Worm (Caenorhabditis elegans) whole organism, L1 larva: Measurements from ENCODE around the gene gst-23.

Source experiments
- C04F5.9 ChIP-seq: sonication (generic microtip); optimal IDR thresholded peaks from 2 replicates; lab custom pipeline; 2016; ENCODE audit warnings: missing genetic modification characterization, missing compliant biosample characterization
- C16A3.4 ChIP-seq: fragments of 150-350 bp; optimal IDR thresholded peaks from 2 replicates; lab custom pipeline; 2014; ENCODE audit warnings: missing biosample characterization, missing genetic modification characterization
- C34B4.2 ChIP-seq: sonication (generic microtip); optimal IDR thresholded peaks from 2 replicates; lab custom pipeline; 2017; ENCODE audit warnings: mild to moderate bottlenecking, missing genetic modification characterization, missing compliant biosample characterization
- F16B12.6 ChIP-seq: fragments of 150-350 bp; optimal IDR thresholded peaks from 2 replicates; lab custom pipeline; 2014; ENCODE audit warnings: missing biosample characterization, missing genetic modification characterization
- alr-1 ChIP-seq: fragments of 200-800 bp; sonication (Bioruptor generic); optimal IDR thresholded peaks from 2 replicates; lab custom pipeline; 2018; ENCODE audit warnings: borderline replicate concordance, mild to moderate bottlenecking, missing genetic modification characterization, missing compliant biosample characterization
- ceh-63 ChIP-seq: fragments of 200-800 bp; sonication (Bioruptor generic); optimal IDR thresholded peaks from 2 replicates; lab custom pipeline; 2018; ENCODE audit warnings: mild to moderate bottlenecking, missing genetic modification characterization, missing compliant biosample characterization
- ceh-90 ChIP-seq: sonication (generic microtip); optimal IDR thresholded peaks from 2 replicates; lab custom pipeline; 2016; ENCODE audit warnings: missing genetic modification characterization, missing compliant biosample characterization
- efl-1 ChIP-seq, 4 experiments: fragments of 150-350 bp; optimal IDR thresholded peaks in 3 of 4; peaks in 1 of 4; 1 replicate in 1 of 4; 2 replicates in 3 of 4; lab custom pipeline; 2014; ENCODE audit warnings: missing biosample characterization in 2 of 4, missing genetic modification characterization in 2 of 4, missing genetic modification reagents in 2 of 4
- elt-2 ChIP-seq: sonication (generic microtip); optimal IDR thresholded peaks from 2 replicates; lab custom pipeline; 2016; ENCODE audit warnings: missing genetic modification characterization, mild to moderate bottlenecking, inconsistent platforms, missing compliant biosample characterization, missing genetic modification reagents
- elt-3 ChIP-seq, 6 experiments: fragments of 150-350 bp in 1 of 6; sonication (generic microtip); optimal IDR thresholded peaks; 2 replicates each; lab custom pipeline; 2017 to 2018; ENCODE audit warnings: missing biosample characterization in 6 of 6, missing genetic modification characterization in 6 of 6, inconsistent platforms in 1 of 6
- fkh-10 ChIP-seq: sonication (generic microtip); optimal IDR thresholded peaks from 2 replicates; lab custom pipeline; 2017; ENCODE audit warnings: missing biosample characterization, missing genetic modification reagents, missing genetic modification characterization
- hlh-4 ChIP-seq: sonication (generic microtip); optimal IDR thresholded peaks from 2 replicates; lab custom pipeline; 2016; ENCODE audit warnings: mild to moderate bottlenecking, missing genetic modification characterization, missing compliant biosample characterization
- irx-1 ChIP-seq: sonication (generic microtip); optimal IDR thresholded peaks from 2 replicates; lab custom pipeline; 2016; ENCODE audit warnings: missing genetic modification characterization, missing compliant biosample characterization
- jun-1 ChIP-seq: fragments of 150-350 bp; optimal IDR thresholded peaks from 2 replicates; lab custom pipeline; 2014; ENCODE audit warnings: missing biosample characterization, missing genetic modification reagents, missing genetic modification characterization
- lin-35 ChIP-seq, 2 experiments: fragments of 150-350 bp; optimal IDR thresholded peaks; 2 replicates each; lab custom pipeline; 2014; ENCODE audit warnings: missing biosample characterization in 2 of 2, missing genetic modification characterization in 2 of 2, missing genetic modification reagents in 2 of 2
- lin-39 ChIP-seq: fragments of 150-350 bp; optimal IDR thresholded peaks from 2 replicates; lab custom pipeline; 2014; ENCODE audit warnings: missing biosample characterization, missing genetic modification reagents, missing genetic modification characterization
- lir-3 ChIP-seq: sonication (generic microtip); optimal IDR thresholded peaks from 2 replicates; lab custom pipeline; 2016; ENCODE audit warnings: mild to moderate bottlenecking, missing genetic modification characterization, moderate library complexity, missing compliant biosample characterization; ENCODE audit not compliant: poor library complexity
- lsy-2 ChIP-seq, 2 experiments: fragments of 150-350 bp; optimal IDR thresholded peaks; 2 replicates each; lab custom pipeline; 2014; ENCODE audit warnings: missing biosample characterization in 2 of 2, missing genetic modification characterization in 2 of 2
- mef-2 ChIP-seq: fragments of 150-350 bp; optimal IDR thresholded peaks from 2 replicates; lab custom pipeline; 2014; ENCODE audit warnings: missing biosample characterization, missing genetic modification characterization
- nhr-11 ChIP-seq: fragments of 150-350 bp; optimal IDR thresholded peaks from 2 replicates; lab custom pipeline; 2014; ENCODE audit warnings: missing biosample characterization, missing genetic modification characterization
- nhr-19 ChIP-seq: fragments of 200-800 bp; sonication (Bioruptor generic); conservative IDR thresholded peaks from 2 replicates; pipeline ENCODE4 v1.3.6; 2022; ENCODE audit warnings: missing genetic modification characterization, missing compliant biosample characterization
- nhr-28 ChIP-seq: fragments of 150-350 bp; optimal IDR thresholded peaks from 2 replicates; lab custom pipeline; 2014; ENCODE audit warnings: missing biosample characterization, missing genetic modification characterization
- nhr-76 ChIP-seq: sonication (generic microtip); optimal IDR thresholded peaks from 2 replicates; lab custom pipeline; 2017; ENCODE audit warnings: missing biosample characterization, missing genetic modification characterization
- nhr-84 ChIP-seq: sonication (generic microtip); optimal IDR thresholded peaks from 2 replicates; lab custom pipeline; 2017; ENCODE audit warnings: missing biosample characterization, missing genetic modification characterization
- nhr-85 ChIP-seq: sonication (generic microtip); peaks from one replicate; lab custom pipeline; 2016; ENCODE audit warnings: missing genetic modification characterization, inconsistent platforms, missing compliant biosample characterization
- rnt-1 ChIP-seq: sonication (generic microtip); optimal IDR thresholded peaks from 2 replicates; lab custom pipeline; 2016; ENCODE audit warnings: mild to moderate bottlenecking, missing genetic modification characterization, moderate library complexity, missing compliant biosample characterization
- skn-1 ChIP-seq: fragments of 150-350 bp; optimal IDR thresholded peaks from 2 replicates; lab custom pipeline; 2014; ENCODE audit warnings: missing biosample characterization, missing genetic modification characterization
- sptf-1 ChIP-seq: fragments of 150-350 bp; optimal IDR thresholded peaks from 2 replicates; lab custom pipeline; 2014; ENCODE audit warnings: missing biosample characterization, missing genetic modification characterization
- swsn-7 ChIP-seq: sonication (generic microtip); optimal IDR thresholded peaks from 2 replicates; lab custom pipeline; 2016; ENCODE audit warnings: missing genetic modification characterization, missing compliant biosample characterization
- tbx-2 ChIP-seq: sonication (generic microtip); optimal IDR thresholded peaks from 2 replicates; lab custom pipeline; 2016; ENCODE audit warnings: missing genetic modification characterization, missing compliant biosample characterization
- tlp-1 ChIP-seq: fragments of 150-350 bp; optimal IDR thresholded peaks from 2 replicates; lab custom pipeline; 2014; ENCODE audit warnings: missing biosample characterization, missing genetic modification characterization
- unc-30 ChIP-seq: sonication (generic microtip); optimal IDR thresholded peaks from 2 replicates; lab custom pipeline; 2017; ENCODE audit warnings: missing biosample characterization, missing genetic modification characterization
- xbp-1 ChIP-seq: sonication (generic microtip); optimal IDR thresholded peaks from 2 replicates; lab custom pipeline; 2016; ENCODE audit warnings: missing genetic modification characterization, missing compliant biosample characterization
- zag-1 ChIP-seq: fragments of 150-350 bp; optimal IDR thresholded peaks from 2 replicates; lab custom pipeline; 2014; ENCODE audit warnings: missing biosample characterization, missing genetic modification characterization
- ztf-11 ChIP-seq, 2 experiments: sonication (generic microtip); optimal IDR thresholded peaks; 2 replicates each; lab custom pipeline; 2016 to 2017; ENCODE audit warnings: missing genetic modification characterization in 2 of 2, missing biosample characterization in 1 of 2, missing compliant biosample characterization in 1 of 2
- ztf-4 ChIP-seq: fragments of 150-350 bp; optimal IDR thresholded peaks from 2 replicates; lab custom pipeline; 2014; ENCODE audit warnings: missing biosample characterization, missing genetic modification characterization

gst-23 gene

DNA sequence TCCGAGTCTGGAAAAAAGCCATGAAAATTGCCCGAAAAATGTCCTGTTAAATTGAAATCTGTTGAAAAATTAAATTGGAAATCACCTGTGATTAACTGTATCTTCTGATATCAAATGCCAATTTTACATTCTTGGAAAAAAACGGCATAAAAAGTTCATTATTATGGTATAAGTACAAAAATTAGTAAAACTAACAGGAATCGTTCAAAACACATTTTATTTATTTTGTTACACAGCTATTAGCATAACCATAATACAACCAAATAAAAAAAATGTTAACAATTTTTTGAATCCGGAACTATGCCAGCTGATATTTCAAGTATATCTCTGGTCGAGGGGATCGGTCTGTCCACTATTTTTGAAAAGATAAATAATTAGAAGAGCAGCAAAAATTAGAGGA lies 12.5 kb upstream of the gst-23 start, which contains the start of gene K08D9.10:
K08D9.10 (plus strand) TSS at position 301 of the 400 bp plus-strand sequence.
- no peak for TF ChIP-seq fkh-10 (GFP tag; lab: Kevin White, UChicago)
- no peak for TF ChIP-seq tlp-1 (tag; lab: Kevin White, UChicago)
- TF ChIP-seq F16B12.6 (tag; lab: Kevin White, UChicago) = no peak
- no peak for TF ChIP-seq lin-35 (GFP tag; optimal IDR thresholded peaks at IDR 0.05; lab: Kevin White, UChicago)
- no peak for TF ChIP-seq C16A3.4 (tag; lab: Kevin White, UChicago)
- TF ChIP-seq skn-1 (tag; lab: Kevin White, UChicago) = no peak
- no peak for TF ChIP-seq ceh-90 (tag; lab: Kevin White, UChicago)

DNA sequence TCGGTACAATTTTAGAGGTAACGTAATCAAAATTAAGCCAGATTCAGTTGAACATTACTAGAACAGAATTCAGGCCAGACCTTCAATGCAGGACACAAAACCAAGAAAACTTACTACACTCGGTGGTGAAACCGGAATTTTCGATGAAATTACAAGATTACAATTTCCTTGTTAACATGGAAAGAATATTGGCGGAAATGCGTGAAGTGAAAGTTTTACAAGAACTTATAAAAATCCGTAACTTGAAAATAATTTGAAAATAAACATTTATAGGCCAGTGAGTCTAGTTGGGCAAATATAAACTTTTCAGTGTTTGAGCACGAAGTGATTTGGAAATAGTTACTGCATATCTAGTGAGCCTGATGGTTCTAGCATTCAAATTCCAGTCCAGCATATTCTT lies 8.2 kb upstream of the gst-23 start, which contains the start of gene K08D9.6:
K08D9.6 (minus strand) TSS at position 101 of the 400 bp plus-strand sequence.
- TF ChIP-seq nhr-19 (GFP tag; lab: Robert Waterston, UW) (no peak), zag-1 (no peak), ceh-63 (GFP tag; lab: Kevin White, UChicago) (no peak), C04F5.9 (no peak), alr-1 (tag; lab: Kevin White, UChicago) (no peak), ztf-11 (tag; optimal IDR thresholded peaks at IDR 0.05; lab: Kevin White, UChicago) (no peak), ztf-4 (tag; lab: Kevin White, UChicago) (no peak), tbx-2 (tag; lab: Kevin White, UChicago) (no peak), hlh-4 (tag; lab: Kevin White, UChicago) (no peak), jun-1 (tag; lab: Kevin White, UChicago) (no peak), nhr-76 (tag; lab: Kevin White, UChicago) (no peak), irx-1 (tag; lab: Kevin White, UChicago) (no peak), mef-2 (no peak), nhr-84 (tag; lab: Kevin White, UChicago) (no peak), swsn-7 (tag; lab: Kevin White, UChicago) (no peak), lir-3 (no peak), nhr-11 (tag; lab: Kevin White, UChicago) (no peak), rnt-1 (tag; lab: Kevin White, UChicago) (no peak), xbp-1 (no peak)

DNA sequence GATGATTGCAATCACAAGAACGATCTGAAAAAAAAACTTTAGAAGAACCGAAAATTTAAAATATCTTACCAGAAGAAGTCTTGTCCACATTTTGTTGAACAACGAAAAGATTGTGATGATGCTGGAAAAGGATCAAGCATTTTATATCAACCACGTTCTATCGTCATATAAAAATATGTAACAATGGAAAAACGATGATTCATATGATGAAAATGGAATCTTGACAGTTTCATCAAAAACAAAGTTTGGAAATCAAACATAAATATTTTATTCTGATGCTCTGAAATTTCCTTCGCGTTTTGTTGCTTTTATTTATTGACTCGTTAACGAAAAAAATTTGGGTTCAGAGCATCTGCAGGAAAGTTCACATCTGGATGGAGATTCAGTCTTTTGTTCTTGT lies 6.5 kb upstream of the gst-23 start, which contains the start of the genes K08D9.9 and str-16:
K08D9.9 (minus strand) TSS at position 101 of the 400 bp plus-strand sequence.
str-16 (plus strand) TSS at position 266 of the 400 bp plus-strand sequence.
- TF ChIP-seq unc-30 (tag; lab: Kevin White, UChicago) (no peak), lsy-2 (tag; optimal IDR thresholded peaks at IDR 0.05; lab: Kevin White, UChicago) (no peak)

DNA sequence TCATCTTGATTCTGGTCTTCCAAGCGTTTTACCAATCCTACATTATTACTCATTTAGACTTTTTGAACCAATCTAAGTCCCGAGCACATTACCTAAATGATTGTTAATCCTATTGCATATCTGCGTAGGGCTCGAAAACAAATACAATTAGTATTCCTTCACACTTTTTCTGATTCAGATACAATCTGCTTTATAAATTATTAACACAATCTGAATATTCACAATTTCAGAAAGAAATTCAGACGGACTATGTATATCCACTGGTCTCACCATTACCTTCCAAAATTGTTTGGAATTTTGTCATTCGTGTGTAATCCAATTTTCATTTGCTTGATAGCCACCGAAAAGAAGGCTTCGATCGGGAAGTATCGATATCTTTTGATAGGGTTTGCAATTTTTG lies 1.9 kb upstream of the gst-23 start, which contains the start of gene srj-11:
srj-11 (plus strand) TSS at position 250 of the 400 bp plus-strand sequence.
- TF ChIP-seq efl-1 (optimal IDR thresholded peaks at IDR 0.05; lab: Kevin White, UChicago) (no peak), efl-1 (GFP tag; optimal IDR thresholded peaks at IDR 0.05 in 1 of 2; lab: Kevin White, UChicago) (no peak), sptf-1 (tag; lab: Kevin White, UChicago) (no peak), nhr-85 (tag; lab: Kevin White, UChicago) (no peak), C34B4.2 (no peak), elt-2 (tag; lab: Kevin White, UChicago) (no peak), lin-39 (no peak), jun-1 (tag; lab: Kevin White, UChicago) (no peak), elt-3 (tag; optimal IDR thresholded peaks at IDR 0.05; lab: Kevin White, UChicago) (no peak), tlp-1 (tag; lab: Kevin White, UChicago) (no peak), xbp-1 (no peak), nhr-28 (no peak)

DNA sequence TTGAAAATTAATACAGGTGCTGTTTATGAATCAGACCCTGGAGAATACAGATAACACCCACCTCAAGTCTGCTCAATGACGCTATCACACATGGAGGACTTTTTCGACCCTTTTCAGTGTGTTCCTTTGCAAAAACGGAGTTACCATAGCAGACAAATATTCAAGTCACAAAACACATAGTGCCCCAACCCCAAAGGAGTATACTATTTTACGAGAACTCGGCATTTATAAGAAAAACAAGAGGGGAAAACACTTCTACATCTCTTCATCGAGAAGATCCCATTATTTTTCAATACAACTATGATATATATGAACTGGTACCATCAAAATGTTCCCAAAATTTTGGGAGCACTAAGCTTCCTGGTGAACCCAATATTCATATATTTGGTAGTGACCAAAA lies 1.6 kb downstream of the gst-23 start, which contains the start of gene srj-7:
srj-7 (plus strand) TSS at position 301 of the 400 bp plus-strand sequence.
- TF ChIP-seq ztf-11 (tag; optimal IDR thresholded peaks at IDR 0.05; lab: Kevin White, UChicago) (no peak), efl-1 (optimal IDR thresholded peaks at IDR 0.05; lab: Kevin White, UChicago) (no peak), efl-1 (GFP tag; optimal IDR thresholded peaks at IDR 0.05 in 1 of 2; lab: Kevin White, UChicago) (peak in 1 of 2 experiments; percentile 55)
